Fruit fly (Drosophila melanogaster) whole organism, pupa: Measurements from ENCODE around the gene p38c.

ENCODE experiments used
- CG10348 ChIP-seq: fragments of 200-800 bp; sonication (Bioruptor generic); IDR thresholded peaks from 2 replicates; pipeline ENCODE4 v1.3.6; 2022; ENCODE audit warnings: missing biosample characterization, missing genetic modification characterization
- CG12605 ChIP-seq: fragments of 200-800 bp; sonication (Bioruptor generic); IDR thresholded peaks from 2 replicates; pipeline ENCODE4 v1.3.6; 2022; ENCODE audit warnings: missing biosample characterization, missing genetic modification characterization
- CG14655 ChIP-seq: fragments of 200-800 bp; sonication (Bioruptor generic); optimal IDR thresholded peaks from 3 replicates; lab custom pipeline; 2017; ENCODE audit warnings: mild to moderate bottlenecking, missing biosample characterization, missing genetic modification reagents, missing genetic modification characterization
- CG15710 ChIP-seq: fragments of 200-800 bp; sonication (Bioruptor generic); optimal IDR thresholded peaks from 2 replicates; lab custom pipeline; 2018; ENCODE audit warnings: missing biosample characterization, mild to moderate bottlenecking, missing genetic modification characterization, moderate library complexity
- CG34367 ChIP-seq: fragments of 200-800 bp; sonication (Bioruptor generic); optimal IDR thresholded peaks from 2 replicates; lab custom pipeline; 2018; ENCODE audit warnings: missing biosample characterization, mild to moderate bottlenecking, missing genetic modification characterization
- CG8159 ChIP-seq: fragments of 200-800 bp; sonication (Bioruptor generic); optimal IDR thresholded peaks from 3 replicates; lab custom pipeline; 2018; ENCODE audit warnings: missing biosample characterization, mild to moderate bottlenecking, missing genetic modification characterization, moderate library complexity
- CG8301 ChIP-seq: fragments of 200-800 bp; sonication (Bioruptor generic); optimal IDR thresholded peaks from 2 replicates; lab custom pipeline; 2018; ENCODE audit warnings: missing biosample characterization, mild to moderate bottlenecking, missing genetic modification characterization
- Pif1A ChIP-seq: fragments of 200-800 bp; sonication (Bioruptor generic); optimal IDR thresholded peaks from 3 replicates; lab custom pipeline; 2016; ENCODE audit warnings: missing biosample characterization, missing genetic modification characterization
- Pif1B ChIP-seq: fragments of 200-800 bp; sonication (Bioruptor generic); optimal IDR thresholded peaks from 3 replicates; lab custom pipeline; 2016; ENCODE audit warnings: missing biosample characterization, missing genetic modification characterization
- Snoo ChIP-seq: fragments of 200-800 bp; sonication (Bioruptor generic); optimal IDR thresholded peaks from 3 replicates; lab custom pipeline; 2017; ENCODE audit warnings: missing biosample characterization, mild to moderate bottlenecking, missing genetic modification characterization, inconsistent platforms
- gl ChIP-seq: fragments of 200-800 bp; sonication (Bioruptor generic); optimal IDR thresholded peaks from 2 replicates; lab custom pipeline; 2018; ENCODE audit warnings: missing biosample characterization, mild to moderate bottlenecking, missing genetic modification characterization

dm6 chr3R:24103708-24104107 is 46.3 kb downstream of the p38c start:
- TF ChIP-seq Pif1A (GFP tag; lab: Kevin White, UChicago) = no peak
- TF ChIP-seq CG14655 (GFP tag; lab: Kevin White, UChicago) = no peak
- TF ChIP-seq CG8301 = no peak
- no peak for TF ChIP-seq gl
- no peak for TF ChIP-seq CG34367 (tag; lab: Kevin White, UChicago)
- no peak for TF ChIP-seq CG8159
- no peak for TF ChIP-seq Pif1B (GFP tag; lab: Kevin White, UChicago)
- no peak for TF ChIP-seq CG15710 (tag; lab: Kevin White, UChicago)
- TF ChIP-seq CG10348 (GFP tag; lab: Robert Waterston, UW) = no peak
- TF ChIP-seq CG12605 (GFP tag; lab: Robert Waterston, UW) = no peak
- TF ChIP-seq Snoo = no peak
